Worm (Caenorhabditis elegans): ENCODE results near the gene T16H12.13.

- TF ChIP-seq nhr-237 (tag; optimal IDR thresholded peaks at IDR 0.05) = no peak
- TF ChIP-seq pha-4 (tag; optimal IDR thresholded peaks at IDR 0.05) = no peak
- TF ChIP-seq unc-120 (tag; optimal IDR thresholded peaks at IDR 0.05; ENCODE audit: poor library complexity, severe bottlenecking) = no peak
- TF ChIP-seq ztf-11 (tag; optimal IDR thresholded peaks at IDR 0.05) = no peak
- TF ChIP-seq blmp-1 (tag; optimal IDR thresholded peaks at IDR 0.05) = no peak
Measured at ce11 chrIII:10101352-10101751, 16.1 kb downstream of the T16H12.13 start, which contains the start of gene kel-10.

Measured in whole organism, mixed stage, embryonic.